Fruit fly (Drosophila melanogaster): ENCODE data around the gene CG13473.

Gene CG13473

dm6 chr3L:14759097-14759795 is 30.7 kb downstream of the CG13473 start (continued):
- TF ChIP-seq sc (optimal IDR thresholded peaks at IDR 0.05) (no peak), sc (GFP tag; optimal IDR thresholded peaks at IDR 0.05) (peak; percentile 100), inv (GFP tag; IDR thresholded peaks at IDR 0.05; ENCODE audit: partially characterized antibody) (peak; percentile 60), Fer3 (tag; optimal IDR thresholded peaks at IDR 0.05) (peak; percentile 100), CG12391 (tag; optimal IDR thresholded peaks at IDR 0.05) (peak; percentile 100), CG18476 (GFP tag; optimal IDR thresholded peaks at IDR 0.05) (peak; percentile 99), Hmr (GFP tag; optimal IDR thresholded peaks at IDR 0.05) (peak; percentile 100), eyg (GFP tag; optimal IDR thresholded peaks at IDR 0.05) (peak; percentile 98), ftz-f1 (GFP tag; optimal IDR thresholded peaks at IDR 0.05) (peak; percentile 92), p53 (GFP tag; optimal IDR thresholded peaks at IDR 0.05) (peak; percentile 96), Ravus (GFP tag; IDR thresholded peaks at IDR 0.05) (peak; percentile 99), ATbp (GFP tag; optimal IDR thresholded peaks at IDR 0.05) (peak; percentile 100), Tbp (GFP tag; optimal IDR thresholded peaks at IDR 0.05) (no peak), Dp (GFP tag; optimal IDR thresholded peaks at IDR 0.05) (peak; percentile 60), ERR (GFP tag; optimal IDR thresholded peaks at IDR 0.05) (peak; percentile 98), sim (GFP tag; IDR thresholded peaks at IDR 0.05) (peak; percentile 98), tgo (GFP tag; IDR thresholded peaks at IDR 0.05) (peak; percentile 100), slou (GFP tag; optimal IDR thresholded peaks at IDR 0.05) (peak; percentile 100), sob (GFP tag; IDR thresholded peaks at IDR 0.05) (peak; percentile 100), unpg (GFP tag; optimal IDR thresholded peaks at IDR 0.05) (peak; percentile 100), crol (GFP tag; IDR thresholded peaks at IDR 0.05) (peak; percentile 98), CG13775 (GFP tag; optimal IDR thresholded peaks at IDR 0.05) (peak; percentile 100), CG9876 (GFP tag; optimal IDR thresholded peaks at IDR 0.05) (peak; percentile 98), CG14710 (tag; optimal IDR thresholded peaks at IDR 0.05) (peak; percentile 99), Gsc (GFP tag; IDR thresholded peaks at IDR 0.05) (peak; percentile 98), bab2 (GFP tag; optimal IDR thresholded peaks at IDR 0.05) (peak; percentile 99), CG4820 (GFP tag; optimal IDR thresholded peaks at IDR 0.05) (peak; percentile 99), Hr78 (GFP tag; optimal IDR thresholded peaks at IDR 0.05) (peak in 1 of 2 experiments; percentile 98), CG4707 (GFP tag; optimal IDR thresholded peaks at IDR 0.05) (peak; percentile 100), E2f2 (GFP tag; IDR thresholded peaks at IDR 0.05) (peak; percentile 95), CG7271 (tag; optimal IDR thresholded peaks at IDR 0.05) (peak; percentile 96), CG15514 (GFP tag; optimal IDR thresholded peaks at IDR 0.05) (peak; percentile 96), CG2712 (tag; optimal IDR thresholded peaks at IDR 0.05) (peak; percentile 100), cg (GFP tag; optimal IDR thresholded peaks at IDR 0.05) (peak; percentile 29), chn (GFP tag; optimal IDR thresholded peaks at IDR 0.05) (peak; percentile 99), ara (GFP tag; IDR thresholded peaks at IDR 0.05) (peak; percentile 99), CG6813 (GFP tag; optimal IDR thresholded peaks at IDR 0.05) (peak; percentile 100), fd102C (GFP tag; optimal IDR thresholded peaks at IDR 0.05) (peak; percentile 94), corto (GFP tag; optimal IDR thresholded peaks at IDR 0.05) (peak; percentile 99), Dref (GFP tag; IDR thresholded peaks at IDR 0.05) (peak; percentile 54), Med (GFP tag) (peak; percentile 100), CG6272 (GFP tag; IDR thresholded peaks at IDR 0.05) (peak; percentile 99), CG1529 (GFP tag; optimal IDR thresholded peaks at IDR 0.05) (peak; percentile 100), CG30431 (GFP tag; optimal IDR thresholded peaks at IDR 0.05) (peak; percentile 100), CG12155 (GFP tag; optimal IDR thresholded peaks at IDR 0.05) (peak; percentile 99), CG12744 (GFP tag; optimal IDR thresholded peaks at IDR 0.05) (peak; percentile 99), Sry-δ (GFP tag; optimal IDR thresholded peaks at IDR 0.05) (peak; percentile 82), CG33213 (GFP tag; optimal IDR thresholded peaks at IDR 0.05) (peak; percentile 97), CG3281 (GFP tag; optimal IDR thresholded peaks at IDR 0.05) (peak; percentile 100)
